Fruit fly (Drosophila melanogaster) whole organism, wandering third instar larva: Measurements from ENCODE around the gene Dci.
"Not testable (repeated sequence)": the region's sequence is repeated elsewhere in the genome, so short reads cannot be mapped to it uniquely, and the experiment has no call there.

ENCODE experiments used
- GATAd ChIP-seq: sonication (Bioruptor generic); optimal IDR thresholded peaks from 2 replicates; lab custom pipeline; 2016; ENCODE audit warnings: missing biosample characterization, missing genetic modification characterization
- Hnf4 ChIP-seq: fragments of 200-800 bp; sonication (Bioruptor generic); optimal IDR thresholded peaks from 2 replicates; lab custom pipeline; 2016; ENCODE audit warnings: missing biosample characterization, mild to moderate bottlenecking, missing genetic modification characterization
- h ChIP-seq: fragments of 200-800 bp; sonication (Bioruptor generic); optimal IDR thresholded peaks from 3 replicates; lab custom pipeline; 2016; ENCODE audit warnings: missing biosample characterization, mild to moderate bottlenecking, missing genetic modification characterization
- jim ChIP-seq: fragments of 175-275, 200-325 bp; sonication (Bioruptor generic); optimal IDR thresholded peaks from 2 replicates; lab custom pipeline; 2016; ENCODE audit warnings: missing biosample characterization, mild to moderate bottlenecking, missing genetic modification characterization
- sv ChIP-seq: fragments of 200-800 bp; sonication (Bioruptor generic); optimal IDR thresholded peaks from 3 replicates; lab custom pipeline; 2016; ENCODE audit warnings: missing biosample characterization, missing genetic modification characterization
- usp ChIP-seq: fragments of >200 bp; optimal IDR thresholded peaks from 2 replicates; lab custom pipeline; 2017; ENCODE audit warnings: missing biosample characterization, missing genetic modification characterization

dm6 chr3L:865096-865495 is 13.9 kb downstream of the Dci start, which contains the start of gene CG12502:
- not testable (repeated sequence) for TF ChIP-seq usp; sv; GATAd (GFP tag; lab: Kevin White, UChicago); h (GFP tag; lab: Kevin White, UChicago); jim (GFP tag; lab: Kevin White, UChicago); Hnf4
